Worm (Caenorhabditis elegans) whole organism, dauer: ENCODE results near the gene ssp-32.
"Not testable (repeated sequence)": the region's sequence is repeated elsewhere in the genome, so short reads cannot be mapped to it uniquely, and the experiment has no call there.

Experiments
- unc-62 ChIP-seq: sonication (generic microtip); optimal IDR thresholded peaks from 2 replicates; lab custom pipeline; 2017; ENCODE audit warnings: missing biosample characterization, missing genetic modification reagents, missing genetic modification characterization

The ssp-32 gene

DNA sequence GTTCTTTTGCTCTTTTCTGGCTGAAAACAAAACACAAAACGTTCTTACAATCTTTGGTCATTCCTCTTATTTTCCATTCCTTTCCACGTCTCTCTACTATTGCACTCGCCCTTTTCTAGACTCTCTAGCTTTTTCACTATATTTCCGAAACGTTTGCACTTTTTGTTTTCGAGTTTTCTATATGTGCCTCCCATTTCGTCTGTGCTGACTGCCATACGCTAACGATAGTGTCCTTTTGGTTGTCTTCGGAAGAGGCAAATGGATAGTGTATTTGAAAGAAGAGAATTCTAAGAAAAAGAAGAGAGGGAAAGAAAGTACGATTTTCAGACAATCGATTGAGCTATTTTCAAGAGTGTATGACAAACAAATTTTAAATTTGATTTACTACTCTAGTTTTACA is 22.4 kb upstream of the ssp-32 start:
- no peak for TF ChIP-seq unc-62 (GFP tag; lab: Kevin White, UChicago)

DNA sequence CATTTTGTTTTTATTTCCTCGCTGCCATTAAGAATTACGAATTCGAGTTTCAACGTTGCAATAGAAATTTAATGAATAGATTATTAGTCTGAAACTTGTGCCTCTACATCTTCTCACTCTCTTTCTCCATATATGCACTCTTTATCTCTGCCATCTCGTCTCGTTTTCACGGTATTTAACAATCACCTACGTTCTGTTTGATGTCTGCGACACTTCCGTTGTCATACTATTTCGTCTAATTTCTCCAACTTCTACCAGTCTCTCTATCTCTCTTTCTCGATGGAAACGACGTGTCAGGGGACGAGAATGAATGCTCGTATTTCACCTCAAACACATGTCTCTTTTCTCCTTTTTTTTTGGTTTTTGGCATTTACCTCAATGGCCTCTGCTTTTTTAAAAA is 21.4 kb upstream of the ssp-32 start:
- no peak for TF ChIP-seq unc-62 (GFP tag; lab: Kevin White, UChicago)

DNA sequence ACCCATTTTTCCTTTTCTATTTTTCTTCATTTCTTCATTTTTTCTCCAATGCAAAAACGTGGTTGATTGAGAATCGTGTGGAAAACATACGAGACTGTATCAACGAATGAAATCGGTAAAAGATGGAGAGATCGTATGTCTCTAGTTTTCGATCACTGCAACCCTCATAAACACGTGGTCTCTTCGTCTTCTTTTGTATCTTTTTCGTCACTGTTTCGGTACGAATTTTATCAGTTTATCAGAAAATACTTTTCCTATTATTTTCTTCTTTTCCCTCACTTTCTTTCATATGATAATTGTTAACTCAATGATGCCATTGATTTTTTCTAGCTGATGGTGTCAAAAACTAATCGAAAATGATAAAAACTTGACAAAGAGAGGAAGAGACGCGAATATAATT is 19.5 kb upstream of the ssp-32 start:
- no peak for TF ChIP-seq unc-62 (GFP tag; lab: Kevin White, UChicago)

DNA sequence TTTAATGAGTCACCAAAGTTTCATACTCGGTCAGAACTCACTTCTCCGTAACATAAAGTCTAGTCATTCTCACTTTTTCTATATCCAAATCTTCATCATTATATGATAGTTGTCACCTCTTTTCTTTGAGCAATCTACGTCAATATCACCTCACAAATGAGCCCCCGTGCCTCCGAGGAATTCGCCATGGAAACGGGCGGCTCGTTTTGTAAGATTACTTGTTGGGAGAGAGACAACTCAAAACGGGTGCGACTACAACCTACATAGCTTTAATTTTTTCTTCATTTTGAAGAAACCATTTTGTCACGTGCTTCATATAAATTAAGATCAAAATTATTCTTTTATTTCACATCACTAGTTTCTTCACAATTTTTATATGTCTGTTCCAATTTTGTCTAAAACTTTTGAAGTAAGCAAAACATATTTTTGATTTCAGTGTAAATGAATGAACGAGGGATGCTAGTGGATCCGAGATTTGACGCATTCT is 16.3 kb upstream of the ssp-32 start, which contains the start of gene nhr-4:
Gene nhr-4 (plus strand): TSS at position 437 of the 487 bp plus-strand sequence.
- TF ChIP-seq unc-62 (GFP tag; lab: Kevin White, UChicago) = no peak

DNA sequence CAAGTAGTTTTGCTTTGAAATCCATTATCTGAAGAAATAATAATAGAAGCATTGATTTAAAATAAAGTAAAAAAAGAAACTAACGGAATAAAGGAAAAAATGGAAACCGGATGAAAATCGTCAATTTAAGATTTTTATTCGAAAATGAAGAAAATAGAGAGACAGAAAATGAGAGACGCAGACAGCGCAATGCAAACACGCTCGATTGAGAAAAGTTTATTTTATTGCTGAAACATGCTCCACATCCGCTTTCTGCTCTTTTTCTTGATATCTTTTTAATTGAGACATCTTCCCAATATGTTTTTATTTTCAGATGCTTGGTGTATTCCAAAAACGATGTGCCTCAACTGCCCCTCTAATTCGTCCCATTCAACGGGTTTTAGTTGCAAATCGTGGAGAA is 10.9 kb upstream of the ssp-32 start, which contains the start of the genes prp-18 and mccc-1:
Gene prp-18 (minus strand): TSS at position 127 of the 400 bp plus-strand sequence.
Gene mccc-1 (plus strand): TSS at position 314 of the 400 bp plus-strand sequence.
- TF ChIP-seq unc-62 (GFP tag; lab: Kevin White, UChicago) = no peak

DNA sequence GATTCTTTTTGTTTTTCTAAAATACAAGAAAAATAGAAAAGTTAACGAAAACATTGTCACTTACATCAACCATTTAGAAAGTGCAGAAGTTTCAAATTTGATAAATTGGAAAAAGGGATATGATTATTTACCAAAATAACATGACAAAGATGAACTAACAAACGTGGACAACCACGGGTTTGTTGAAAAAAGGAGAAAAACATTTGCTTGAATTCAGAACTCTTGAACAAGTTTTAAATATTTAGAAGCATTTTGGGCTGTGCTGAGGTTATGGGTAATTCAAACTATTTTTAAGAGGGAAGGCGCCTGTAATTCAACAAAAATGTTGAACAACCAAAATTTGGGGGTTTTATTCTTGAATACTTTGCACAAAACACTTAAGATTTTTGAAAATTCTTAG is 5.3 kb upstream of the ssp-32 start, which contains the start of gene ttbk-3:
Gene ttbk-3 (minus strand): TSS at position 101 of the 400 bp plus-strand sequence.
- TF ChIP-seq unc-62 (GFP tag; lab: Kevin White, UChicago) = no peak

DNA sequence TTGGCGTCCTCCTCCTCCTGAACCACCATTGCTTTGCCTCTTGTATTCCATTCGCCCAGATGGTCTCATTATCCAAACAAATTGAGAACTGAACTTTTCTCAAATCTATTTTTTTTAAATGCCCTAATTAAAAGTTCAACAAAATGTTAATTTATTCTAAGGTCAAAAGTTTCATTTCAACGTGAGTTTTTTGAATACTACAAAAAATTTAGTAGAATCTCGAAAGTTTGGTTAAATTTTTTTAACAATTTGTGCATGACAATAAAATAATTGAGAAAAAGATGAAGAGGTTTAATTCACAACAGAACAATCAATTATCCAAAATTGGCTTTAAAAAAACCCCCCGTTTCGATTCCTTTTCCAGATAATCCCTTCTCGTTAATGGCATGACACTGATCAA is 3.2 kb upstream of the ssp-32 start, which contains the start of gene F32B6.4:
Gene F32B6.4 (minus strand): TSS at position 101 of the 400 bp plus-strand sequence.
- TF ChIP-seq unc-62 (GFP tag; lab: Kevin White, UChicago) = no peak

DNA sequence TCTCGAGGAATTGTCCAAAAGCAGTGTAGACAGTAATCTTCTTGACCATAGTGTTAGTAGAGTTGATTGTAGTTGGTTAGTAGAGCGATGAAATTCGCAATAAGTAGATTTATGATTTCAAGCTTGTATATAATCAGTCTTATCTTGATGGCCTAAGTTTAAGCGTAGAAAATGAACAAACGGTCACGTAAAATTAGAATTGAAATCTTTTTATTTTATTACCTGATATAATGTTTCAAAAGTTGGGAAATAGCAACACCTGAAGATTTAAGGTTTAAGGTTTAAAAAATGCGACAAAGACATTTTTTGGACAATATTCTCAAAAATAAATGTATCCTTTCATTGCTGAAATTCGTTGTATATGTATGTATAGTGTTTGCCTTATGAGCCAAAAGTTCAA is 1.5 kb upstream of the ssp-32 start, which contains the start of gene sss-1:
Gene sss-1 (minus strand): TSS at position 101 of the 400 bp plus-strand sequence.
- TF ChIP-seq unc-62 (GFP tag; lab: Kevin White, UChicago) = not testable (repeated sequence)

DNA sequence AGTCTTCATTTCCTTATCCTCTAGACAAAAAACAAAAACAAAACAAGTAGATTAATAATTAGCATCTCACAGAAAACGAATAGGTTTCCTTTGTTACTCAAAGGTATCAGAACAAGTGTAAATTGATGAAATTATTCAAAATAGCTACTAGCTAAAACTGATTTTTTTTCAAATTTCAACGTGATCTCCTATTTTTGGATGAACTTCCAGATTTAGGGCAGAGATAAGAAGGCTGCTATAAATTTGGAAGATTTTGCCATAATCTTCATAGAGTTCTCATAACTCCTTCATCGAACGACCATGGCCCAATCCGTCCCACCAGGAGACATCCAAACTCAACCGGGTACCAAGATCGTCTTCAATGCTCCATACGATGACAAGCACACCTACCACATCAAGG is 857 bp upstream of the ssp-32 start, which contains the start of gene msp-77:
Gene msp-77 (plus strand): TSS at position 301 of the 400 bp plus-strand sequence.
- TF ChIP-seq unc-62 (GFP tag; lab: Kevin White, UChicago) = not testable (repeated sequence)

DNA sequence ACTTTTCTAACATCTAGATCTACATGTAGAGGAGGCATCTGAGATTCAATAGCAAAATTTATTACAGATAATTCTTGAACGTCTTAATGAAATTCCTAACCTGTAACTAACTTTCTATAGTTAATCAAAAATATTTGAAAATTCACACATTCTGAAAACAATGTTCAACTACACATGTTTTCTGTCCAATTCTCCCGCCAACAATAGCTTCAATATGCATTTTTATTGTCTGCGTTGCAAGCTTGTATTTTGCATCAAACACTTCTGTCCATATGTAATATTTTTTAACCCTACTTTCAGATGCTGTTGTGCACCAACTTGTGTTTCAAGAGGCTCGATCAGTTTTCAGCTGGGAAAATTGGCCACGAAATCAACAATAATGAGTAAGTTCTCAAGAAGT is 3.5 kb downstream of the ssp-32 start, which contains the start of gene tbc-3:
Gene tbc-3 (plus strand): TSS at position 301 of the 400 bp plus-strand sequence.
- TF ChIP-seq unc-62 (GFP tag; lab: Kevin White, UChicago) = no peak

DNA sequence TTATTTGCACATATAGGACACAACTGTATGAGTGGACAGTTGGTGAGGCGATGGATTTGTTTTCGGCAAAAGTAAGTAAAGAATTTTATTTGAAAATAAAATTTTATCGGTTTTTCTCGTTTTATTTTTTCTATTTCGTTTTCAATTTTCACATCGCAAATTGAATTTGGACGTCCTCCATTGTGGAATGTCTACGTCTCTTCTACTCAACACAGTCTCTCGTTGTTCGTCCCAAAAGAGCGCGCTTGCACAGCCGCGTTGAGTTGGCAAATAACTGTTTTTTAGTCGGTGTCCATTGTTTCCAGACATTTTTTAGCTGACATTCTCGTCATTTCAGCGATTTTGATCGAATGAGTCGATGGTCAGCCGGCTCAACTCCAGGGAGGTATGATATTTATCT is 4.0 kb downstream of the ssp-32 start:
- no peak for TF ChIP-seq unc-62 (GFP tag; lab: Kevin White, UChicago)

DNA sequence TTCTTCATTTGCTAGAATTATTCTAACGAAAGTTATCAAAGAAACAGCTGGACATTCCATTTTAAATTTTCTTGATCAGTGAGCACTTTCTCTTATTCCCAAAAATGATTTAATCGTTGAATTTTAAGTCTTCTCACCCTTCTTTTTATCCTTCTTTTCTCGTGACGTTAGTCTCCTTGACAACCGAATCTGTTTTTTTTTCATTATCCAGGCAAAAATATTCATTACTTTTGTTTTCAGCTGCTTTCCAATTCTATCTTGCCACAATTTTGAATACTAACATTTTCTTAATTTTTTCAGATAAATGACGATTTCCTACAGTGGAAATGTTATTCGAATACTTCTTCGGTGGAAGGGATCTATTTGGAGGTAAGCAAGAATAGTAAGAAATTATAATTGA is 8.4 kb downstream of the ssp-32 start, which contains the start of gene best-13:
Gene best-13 (plus strand): TSS at position 301 of the 400 bp plus-strand sequence.
- TF ChIP-seq unc-62 (GFP tag; lab: Kevin White, UChicago) = no peak

DNA sequence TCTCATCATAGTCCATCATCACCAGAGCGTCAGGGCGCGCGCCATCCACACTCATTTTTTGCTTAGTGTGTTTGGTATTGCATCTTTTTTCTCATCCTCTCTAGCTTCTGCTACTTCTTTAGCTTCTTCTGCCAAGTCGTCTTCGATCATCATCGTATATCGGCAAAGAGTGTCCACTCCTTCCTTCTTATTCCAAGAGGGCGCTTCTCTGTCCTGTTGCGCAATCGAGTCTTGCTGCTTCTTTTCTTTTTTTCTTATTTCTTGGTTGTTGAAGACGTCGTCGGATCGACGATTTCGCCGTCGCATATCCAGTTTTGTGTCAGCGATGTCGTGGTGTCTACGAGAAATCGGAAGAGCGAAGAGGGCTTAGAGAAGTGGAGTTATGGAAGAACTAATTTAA is 17.9 kb downstream of the ssp-32 start:
- TF ChIP-seq unc-62 (GFP tag; lab: Kevin White, UChicago) = no peak

DNA sequence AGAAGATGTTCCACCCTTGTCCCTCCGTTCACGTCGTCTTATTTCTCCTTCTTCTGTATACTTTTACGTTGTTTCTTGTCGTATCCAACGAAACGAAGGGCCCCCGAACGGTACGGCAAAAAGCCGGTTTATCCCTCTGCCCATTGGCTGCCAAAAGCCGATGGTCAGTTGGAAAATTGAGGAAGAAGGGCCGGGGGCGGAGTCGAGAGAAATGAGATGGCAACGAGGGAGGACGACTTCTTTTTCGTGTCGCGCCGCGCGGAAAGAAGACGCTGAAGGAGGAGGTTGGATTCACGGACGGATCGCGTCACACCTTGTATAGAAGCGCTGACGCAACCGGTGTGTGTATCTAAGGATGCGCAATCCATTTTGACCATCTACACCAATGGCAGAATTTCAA is 19.9 kb downstream of the ssp-32 start:
- no peak for TF ChIP-seq unc-62 (GFP tag; lab: Kevin White, UChicago)

DNA sequence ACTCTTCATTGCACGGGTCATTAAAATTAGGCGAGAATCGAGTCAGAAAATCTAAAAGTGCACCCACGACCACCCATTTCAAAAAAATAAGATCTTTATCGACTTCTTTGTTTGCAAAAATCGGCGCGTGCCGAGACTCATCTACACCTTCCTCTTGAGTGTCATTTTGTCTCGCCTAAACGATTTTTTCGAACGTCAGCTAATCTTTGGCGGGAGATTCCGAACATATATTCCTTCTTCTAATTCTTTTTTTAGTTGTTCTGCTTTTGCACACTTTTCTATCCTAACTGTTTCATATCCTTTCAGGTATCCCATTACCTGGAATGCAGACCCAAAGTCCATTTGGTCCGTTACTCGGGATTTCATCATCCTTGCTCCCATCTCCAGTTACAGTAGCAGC is 21.0 kb downstream of the ssp-32 start, which contains the start of gene bed-3:
Gene bed-3 (plus strand): TSS at position 301 of the 400 bp plus-strand sequence.
- no peak for TF ChIP-seq unc-62 (GFP tag; lab: Kevin White, UChicago)

DNA sequence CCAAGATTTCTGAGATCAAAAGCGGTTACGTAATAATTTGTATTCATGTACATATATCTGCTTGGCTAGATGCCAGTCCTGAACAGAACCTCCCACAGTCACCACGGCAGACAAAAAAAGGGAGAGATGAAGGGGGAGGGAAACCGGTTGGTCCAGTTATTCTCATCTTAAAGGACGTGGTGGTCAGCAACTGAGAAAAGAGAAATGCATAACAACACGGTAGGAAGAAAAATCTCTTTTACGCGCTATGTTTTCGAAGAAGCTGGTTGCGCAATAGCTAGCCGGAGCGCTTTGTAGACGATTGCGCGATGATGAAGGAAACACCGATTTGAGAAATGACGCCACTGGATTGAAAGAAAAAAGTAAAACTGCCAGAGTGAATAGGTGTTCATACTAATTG is 22.8 kb downstream of the ssp-32 start:
- no peak for TF ChIP-seq unc-62 (GFP tag; lab: Kevin White, UChicago)

DNA sequence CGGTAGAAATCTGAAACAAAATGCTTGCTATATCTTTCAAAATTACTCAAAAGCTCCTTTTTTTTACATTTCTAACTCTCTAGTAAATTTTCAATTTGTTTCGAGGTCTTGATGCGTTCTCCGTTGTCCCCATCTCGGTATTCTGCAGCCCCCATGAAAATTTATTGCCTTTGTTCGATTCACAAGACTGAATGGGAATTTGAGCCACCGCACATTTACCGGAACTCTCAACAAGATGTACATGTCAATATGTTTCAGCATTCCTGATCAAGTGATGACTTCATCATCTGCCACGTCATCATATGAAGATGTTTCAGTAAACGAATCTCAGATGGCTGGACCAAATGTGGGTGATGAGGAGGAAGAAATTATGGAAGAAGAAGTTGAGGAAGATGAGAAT is 25.2 kb downstream of the ssp-32 start:
- TF ChIP-seq unc-62 (GFP tag; lab: Kevin White, UChicago) = no peak
